Worm (Caenorhabditis elegans) whole organism, L1 larva: ENCODE measurements around the gene dss-1.

Experiments
- blmp-1 ChIP-seq: fragments of 150-350 bp; optimal IDR thresholded peaks from 2 replicates; lab custom pipeline; 2014; ENCODE audit warnings: missing biosample characterization, missing genetic modification characterization
- elt-2 ChIP-seq: sonication (generic microtip); optimal IDR thresholded peaks from 2 replicates; lab custom pipeline; 2016; ENCODE audit warnings: missing genetic modification characterization, mild to moderate bottlenecking, inconsistent platforms, missing compliant biosample characterization, missing genetic modification reagents
- fkh-10 ChIP-seq: sonication (generic microtip); optimal IDR thresholded peaks from 2 replicates; lab custom pipeline; 2017; ENCODE audit warnings: missing biosample characterization, missing genetic modification reagents, missing genetic modification characterization
- lin-13 ChIP-seq: fragments of 150-350 bp; optimal IDR thresholded peaks from 2 replicates; lab custom pipeline; 2014; ENCODE audit warnings: missing biosample characterization, missing genetic modification reagents, missing genetic modification characterization
- mdl-1 ChIP-seq, 2 experiments: fragments of 150-350 bp; optimal IDR thresholded peaks; 2 replicates each; lab custom pipeline; 2014 to 2017; ENCODE audit warnings: missing biosample characterization in 2 of 2, missing genetic modification characterization in 2 of 2, inconsistent platforms in 1 of 2
- tbx-2 ChIP-seq: sonication (generic microtip); optimal IDR thresholded peaks from 2 replicates; lab custom pipeline; 2016; ENCODE audit warnings: missing genetic modification characterization, missing compliant biosample characterization

DNA sequence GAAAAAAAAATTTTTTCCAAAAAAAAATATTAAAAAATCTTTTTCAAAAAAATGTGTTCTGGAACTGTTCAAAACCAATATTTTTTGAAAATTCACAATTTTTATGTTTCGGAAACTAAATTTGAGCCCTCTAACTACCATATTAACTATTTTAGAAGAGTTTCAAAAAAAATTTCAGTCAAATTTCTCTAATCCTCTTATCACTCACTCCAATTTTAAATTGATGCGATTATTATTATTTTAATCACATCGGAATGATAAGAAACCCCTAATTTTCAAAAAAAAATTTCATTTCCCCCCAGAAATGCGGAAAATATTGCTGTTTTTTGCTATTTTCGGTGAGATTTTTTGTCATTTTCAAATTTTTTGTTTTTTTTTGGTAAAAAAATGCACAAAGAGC is 14.3 kb downstream of the dss-1 start, which contains the start of gene nspg-8:
- TF ChIP-seq fkh-10 (GFP tag; lab: Kevin White, UChicago) (no peak), lin-13 (GFP tag; lab: Kevin White, UChicago) (no peak), tbx-2 (tag; lab: Kevin White, UChicago) (no peak), blmp-1 (no peak), mdl-1 (tag; optimal IDR thresholded peaks at IDR 0.05; lab: Kevin White, UChicago) (no peak), elt-2 (tag; lab: Kevin White, UChicago) (no peak)
